Worm (Caenorhabditis elegans) whole organism, midembryonic: ENCODE results near the gene cup-15.

Source experiments
- T22C8.4 ChIP-seq: fragments of 200-800 bp; sonication (Bioruptor generic); IDR thresholded peaks from 2 replicates; pipeline ENCODE4 v1.3.6; 2022; ENCODE audit warnings: missing genetic modification characterization, missing compliant biosample characterization
- ztf-29 ChIP-seq: fragments of 200-800 bp; sonication (Bioruptor generic); IDR thresholded peaks from 2 replicates; pipeline ENCODE4 v1.3.6; 2022; ENCODE audit warnings: missing genetic modification reagents, missing genetic modification characterization, missing compliant biosample characterization

DNA sequence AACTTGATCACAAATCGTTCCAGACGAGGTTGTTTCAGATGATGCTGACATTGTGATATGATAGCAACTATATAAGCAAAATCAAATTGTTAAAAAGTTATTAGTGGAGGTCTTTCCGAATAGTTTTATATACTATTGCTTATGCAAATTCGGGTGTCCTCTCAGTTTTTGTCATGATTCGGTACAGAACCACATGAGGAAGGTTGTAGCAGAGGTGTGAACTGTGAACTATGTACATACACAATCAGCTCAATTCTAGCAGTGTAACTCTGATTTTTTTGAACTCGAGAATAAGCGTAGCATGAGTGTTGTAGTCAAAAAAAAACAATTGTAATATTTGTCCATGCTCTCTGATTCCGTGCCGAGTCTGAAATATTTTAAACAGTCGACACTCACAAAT lies 50.3 kb downstream of the cup-15 start, which contains the start of gene Y51B9A.6:
- no peak for TF ChIP-seq T22C8.4
- no peak for TF ChIP-seq ztf-29 (GFP tag; lab: Robert Waterston, UW)
